Fruit fly (Drosophila melanogaster) whole organism, adult: ENCODE measurements around the gene CG43245.

ENCODE experiments used
- CG11617 ChIP-seq: fragments of 200-800 bp; sonication (Bioruptor generic); optimal IDR thresholded peaks from 2 replicates; lab custom pipeline; 2017; ENCODE audit warnings: mild to moderate bottlenecking, missing biosample characterization, missing genetic modification reagents, missing genetic modification characterization
- CG1620 ChIP-seq: fragments of 200-800 bp; sonication (Bioruptor generic); optimal IDR thresholded peaks from 2 replicates; lab custom pipeline; 2016; ENCODE audit warnings: missing biosample characterization, missing genetic modification characterization
- CG5204 ChIP-seq: fragments of 200-800 bp; sonication (Bioruptor generic); optimal IDR thresholded peaks from 2 replicates; lab custom pipeline; 2016; ENCODE audit warnings: missing biosample characterization, missing genetic modification characterization
- CG7045 ChIP-seq: fragments of 200-800 bp; sonication (Bioruptor generic); optimal IDR thresholded peaks from 2 replicates; lab custom pipeline; 2017; ENCODE audit warnings: missing biosample characterization, mild to moderate bottlenecking, missing genetic modification characterization
- Clk ChIP-seq: fragments of 200-800 bp; sonication (Bioruptor generic); optimal IDR thresholded peaks from 2 replicates; lab custom pipeline; 2017; ENCODE audit warnings: missing biosample characterization, missing genetic modification characterization
- Crg-1 ChIP-seq: fragments of 200-800 bp; sonication (Bioruptor generic); optimal IDR thresholded peaks from 2 replicates; lab custom pipeline; 2016; ENCODE audit warnings: missing biosample characterization, missing genetic modification characterization
- Hr96 ChIP-seq: fragments of 200-800 bp; sonication (Bioruptor generic); optimal IDR thresholded peaks from 2 replicates; lab custom pipeline; 2016; ENCODE audit warnings: missing biosample characterization, missing genetic modification characterization
- Mnt ChIP-seq: fragments of 200-800 bp; sonication (Bioruptor generic); optimal IDR thresholded peaks from 2 replicates; lab custom pipeline; 2016; ENCODE audit warnings: missing biosample characterization, mild to moderate bottlenecking, missing genetic modification characterization
- cnc ChIP-seq, 2 experiments: fragments of >200 bp; optimal IDR thresholded peaks; 2 replicates each; lab custom pipeline; 2017
- kay ChIP-seq: fragments of 200-800 bp; sonication (Bioruptor generic); peaks from one replicate; lab custom pipeline; 2016; ENCODE audit warnings: missing biosample characterization, missing genetic modification characterization, borderline replicate concordance
- pad ChIP-seq: fragments of 200-800 bp; sonication (Bioruptor generic); optimal IDR thresholded peaks from 3 replicates; lab custom pipeline; 2017; ENCODE audit warnings: missing biosample characterization, missing genetic modification characterization, mild to moderate bottlenecking, moderate library complexity, missing genetic modification reagents
- toe ChIP-seq: fragments of 200-800 bp; sonication (Bioruptor generic); optimal IDR thresholded peaks from 2 replicates; lab custom pipeline; 2016; ENCODE audit warnings: missing biosample characterization, missing genetic modification characterization

dm6 chr3L:10787652-10788330, 16.1 kb downstream of the CG43245 start:
- TF ChIP-seq toe (GFP tag; lab: Kevin White, UChicago) (no peak), pad (GFP tag; lab: Kevin White, UChicago) (no peak), Clk (GFP tag; lab: Kevin White, UChicago) (no peak), CG1620 (no peak), kay (GFP tag; lab: Kevin White, UChicago) (no peak), Hr96 (GFP tag; lab: Kevin White, UChicago) (no peak), cnc (optimal IDR thresholded peaks at IDR 0.05; lab: Kevin White, UChicago) (no peak), CG5204 (GFP tag; lab: Kevin White, UChicago) (no peak), Mnt (GFP tag; lab: Kevin White, UChicago) (no peak), CG7045 (GFP tag; lab: Kevin White, UChicago) (no peak), CG11617 (no peak), Crg-1 (GFP tag; lab: Kevin White, UChicago) (no peak)
